Fruit fly (Drosophila melanogaster): ENCODE measurements around the gene CG10516.

The CG10516 gene

dm6 chr3L:15940823-15941222 is 27.2 kb upstream of the CG10516 start (continued):
- no peak for TF ChIP-seq cas (GFP tag; IDR thresholded peaks at IDR 0.05)
- no peak for TF ChIP-seq da (GFP tag; optimal IDR thresholded peaks at IDR 0.05)
- no peak for TF ChIP-seq zfh2 (GFP tag; optimal IDR thresholded peaks at IDR 0.05)
- no peak for TF ChIP-seq CG16813 (GFP tag; IDR thresholded peaks at IDR 0.05; ENCODE audit: partially characterized antibody)
- no peak for TF ChIP-seq tup (GFP tag; optimal IDR thresholded peaks at IDR 0.05)
- TF ChIP-seq cg (GFP tag; optimal IDR thresholded peaks at IDR 0.05): no peak
- no peak for TF ChIP-seq repo (GFP tag; optimal IDR thresholded peaks at IDR 0.05)
- no peak for TF ChIP-seq BEAF-32 (GFP tag; optimal IDR thresholded peaks at IDR 0.05)
- no peak for TF ChIP-seq CG10274 (GFP tag; optimal IDR thresholded peaks at IDR 0.05)
- no peak for TF ChIP-seq Antp (GFP tag; optimal IDR thresholded peaks at IDR 0.05)
- peak; percentile 56 for TF ChIP-seq Hsf (GFP tag; optimal IDR thresholded peaks at IDR 0.05)
- TF ChIP-seq Usf (GFP tag; optimal IDR thresholded peaks at IDR 0.05): no peak
- TF ChIP-seq CG12299 (tag; optimal IDR thresholded peaks at IDR 0.05): no peak
- peak; percentile 67; the same call in 2 of the 3 replicates for TF ChIP-seq croc (GFP tag; conservative IDR thresholded peaks at IDR 0.05)
- TF ChIP-seq row (GFP tag; IDR thresholded peaks at IDR 0.05): peak; percentile 68
- peak; percentile 62 for TF ChIP-seq CG8388 (GFP tag; optimal IDR thresholded peaks at IDR 0.05)
- peak in 1 of 2 experiments; percentile 65 for TF ChIP-seq Eip74EF (GFP tag; optimal IDR thresholded peaks at IDR 0.05)
- no peak for TF ChIP-seq TFAM (GFP tag; optimal IDR thresholded peaks at IDR 0.05)
- peak; percentile 64 for TF ChIP-seq CG8924 (tag; optimal IDR thresholded peaks at IDR 0.05)
- no peak for TF ChIP-seq Dip2 (GFP tag; IDR thresholded peaks at IDR 0.05)
- TF ChIP-seq dmrt11E (tag; optimal IDR thresholded peaks at IDR 0.05): no peak
- peak; percentile 11 for TF ChIP-seq Fer3 (tag; optimal IDR thresholded peaks at IDR 0.05)
- TF ChIP-seq Fer2 (tag; optimal IDR thresholded peaks at IDR 0.05): no peak
- no peak for TF ChIP-seq nerfin-2 (GFP tag; IDR thresholded peaks at IDR 0.05; ENCODE audit: partially characterized antibody)
- peak; percentile 40 for TF ChIP-seq gsb-n (tag; optimal IDR thresholded peaks at IDR 0.05)
- no peak for TF ChIP-seq trem (tag; optimal IDR thresholded peaks at IDR 0.05)
- TF ChIP-seq CkIIα-i1 (GFP tag; IDR thresholded peaks at IDR 0.05): peak; percentile 47; the same call in 1 of the 2 replicates
- TF ChIP-seq Spps (tag; optimal IDR thresholded peaks at IDR 0.05): no peak
- peak; percentile 68 for TF ChIP-seq CG5245 (GFP tag; optimal IDR thresholded peaks at IDR 0.05)
- TF ChIP-seq wdn (GFP tag; IDR thresholded peaks at IDR 0.05): no peak
- TF ChIP-seq aop (GFP tag; IDR thresholded peaks at IDR 0.05): no peak
- no peak for TF ChIP-seq CG7928 (GFP tag; optimal IDR thresholded peaks at IDR 0.05)
- TF ChIP-seq CG16779 (GFP tag; IDR thresholded peaks at IDR 0.05): no peak
- TF ChIP-seq zfh1 (GFP tag; IDR thresholded peaks at IDR 0.05): peak; percentile 77; the same call in 2 of the 3 replicates
- no peak for TF ChIP-seq CG1233 (GFP tag; optimal IDR thresholded peaks at IDR 0.05)
- TF ChIP-seq CG15073 (GFP tag; optimal IDR thresholded peaks at IDR 0.05): no peak
- no peak for TF ChIP-seq lov (optimal IDR thresholded peaks at IDR 0.05)
- TF ChIP-seq lov (GFP tag; IDR thresholded peaks at IDR 0.05): 0 out of 3 replicates have a peak, but pooled peaks have one; percentile 65
- TF ChIP-seq CG1832 (GFP tag; optimal IDR thresholded peaks at IDR 0.05): no peak
- TF ChIP-seq Bgb (GFP tag; IDR thresholded peaks at IDR 0.05; ENCODE audit: partially characterized antibody): no peak
- no peak for TF ChIP-seq CG15479 (GFP tag; optimal IDR thresholded peaks at IDR 0.05)
- TF ChIP-seq CG18476 (GFP tag; optimal IDR thresholded peaks at IDR 0.05): peak; percentile 44
- no peak for TF ChIP-seq CG12155 (GFP tag; optimal IDR thresholded peaks at IDR 0.05)
- no peak for TF ChIP-seq CHES-1-like (GFP tag; optimal IDR thresholded peaks at IDR 0.05)
- no peak for TF ChIP-seq CG6813 (GFP tag; optimal IDR thresholded peaks at IDR 0.05)
- TF ChIP-seq nerfin-1 (tag; optimal IDR thresholded peaks at IDR 0.05): no peak
- peak; percentile 35; the same call in 2 of the 3 replicates for TF ChIP-seq B-H1 (GFP tag; IDR thresholded peaks at IDR 0.05)
- TF ChIP-seq grn (GFP tag; optimal IDR thresholded peaks at IDR 0.05): no peak
- 0 out of 2 replicates have a peak, but pooled peaks have one; percentile 36 for TF ChIP-seq H2.0 (GFP tag; IDR thresholded peaks at IDR 0.05)
- TF ChIP-seq CG6254 (GFP tag; optimal IDR thresholded peaks at IDR 0.05): peak; percentile 62
- TF ChIP-seq CG6765 (GFP tag; optimal IDR thresholded peaks at IDR 0.05): no peak

Measured in whole organism, embryonic.